Worm (Caenorhabditis elegans): Measurements from ENCODE around the gene mrpl-12.

mrpl-12 gene

DNA sequence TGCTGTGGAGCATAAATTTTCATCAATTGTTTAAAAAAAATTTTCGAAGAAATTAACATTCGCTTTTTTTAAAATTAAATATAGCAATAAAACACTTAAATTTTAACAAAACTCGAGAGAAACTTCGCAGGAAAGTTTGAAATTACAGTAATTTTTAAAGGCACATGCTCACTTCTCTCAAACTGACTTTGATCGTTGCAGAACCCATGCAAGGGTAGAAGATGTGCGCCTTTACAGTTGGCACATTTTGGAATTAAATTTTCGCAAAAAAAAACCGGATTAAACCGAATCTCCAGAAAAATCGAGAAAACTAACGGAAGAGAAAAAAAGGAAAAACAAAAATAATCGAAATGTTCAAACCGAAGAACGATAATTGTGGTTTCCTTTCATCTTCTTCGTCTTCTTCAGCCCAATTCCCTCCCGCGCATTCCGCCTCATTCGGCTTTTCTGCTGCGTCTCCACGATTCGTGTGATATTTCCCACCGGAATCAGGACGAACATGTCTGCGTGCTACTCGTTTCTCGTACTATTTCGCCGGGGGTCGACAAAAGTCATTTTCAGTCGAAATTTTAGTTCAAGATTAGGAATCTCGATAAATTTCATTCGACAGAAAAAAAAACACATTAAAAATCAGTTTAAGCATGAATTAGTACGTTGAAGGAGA, 28.9 kb downstream of the mrpl-12 start (continued):
- TF ChIP-seq nhr-90 (tag; optimal IDR thresholded peaks at IDR 0.05) (no peak), D2030.7 (GFP tag; IDR thresholded peaks at IDR 0.05) (no peak), let-526 (GFP tag; IDR thresholded peaks at IDR 0.05) (no peak), F52B5.7 (tag; optimal IDR thresholded peaks at IDR 0.05) (no peak), Y95B8A.8 (GFP tag; IDR thresholded peaks at IDR 0.05) (no peak), ceh-58 (GFP tag; IDR thresholded peaks at IDR 0.05) (no peak)

DNA sequence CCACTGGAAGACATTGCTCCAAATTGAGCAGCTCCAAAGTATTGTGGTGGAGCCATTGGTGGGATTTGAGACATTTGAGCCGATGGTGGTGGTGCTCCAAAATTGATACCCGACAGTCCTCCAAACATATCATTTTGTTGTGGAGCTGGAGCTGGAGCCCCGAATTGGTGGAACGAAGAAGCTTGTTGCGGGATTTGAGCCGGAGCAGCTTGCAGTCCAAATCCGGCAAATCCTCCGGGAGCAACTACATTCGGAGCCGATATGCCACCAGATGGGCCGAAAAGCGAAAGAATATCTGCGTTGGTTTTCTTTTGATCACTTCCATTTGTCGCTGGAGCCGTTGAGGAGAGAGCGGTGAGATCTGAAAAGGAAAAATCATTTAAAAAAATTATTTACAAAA, 30.5 kb downstream of the mrpl-12 start:
- TF ChIP-seq nhr-90 (tag; optimal IDR thresholded peaks at IDR 0.05) (no peak), Y67H2A.10 (GFP tag; conservative IDR thresholded peaks at IDR 0.05) (no peak), F10E7.11 (tag; optimal IDR thresholded peaks at IDR 0.05) (no peak), nfya-2 (GFP tag; IDR thresholded peaks at IDR 0.05) (no peak), dpff-1 (tag; optimal IDR thresholded peaks at IDR 0.05) (no peak), chd-7 (tag; optimal IDR thresholded peaks at IDR 0.05) (peak; percentile 4), lin-26 (GFP tag; IDR thresholded peaks at IDR 0.05) (peak; percentile 54; the same call in 1 of the 2 replicates), zfh-2 (GFP tag; conservative IDR thresholded peaks at IDR 0.05) (peak; percentile 30; the same call in 1 of the 2 replicates), bed-2 (GFP tag; IDR thresholded peaks at IDR 0.05) (no peak)

DNA sequence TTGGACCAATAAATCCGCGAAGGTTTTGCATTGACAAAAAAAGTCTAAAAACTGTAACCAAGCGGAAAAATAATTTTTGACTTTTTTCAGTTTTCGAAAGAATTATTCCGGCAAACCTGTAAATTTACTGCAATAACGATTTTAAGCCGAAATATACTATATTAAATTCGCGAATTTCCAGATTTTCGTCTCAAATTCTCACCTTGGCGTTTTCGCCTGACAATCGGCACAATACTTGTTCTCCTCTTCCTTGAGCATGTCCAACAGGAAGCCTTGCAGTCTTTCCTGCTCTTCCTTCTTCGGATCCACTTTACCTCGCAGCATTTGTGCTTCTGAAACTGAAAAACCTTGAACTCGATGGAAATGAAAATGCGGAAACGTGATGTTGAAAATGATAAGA, 31.9 kb downstream of the mrpl-12 start, which contains the start of gene smap-1:
Gene smap-1, minus strand, starts transcription at position 338 of the 400 bp plus-strand sequence.
- no peak for TF ChIP-seq mes-4 (tag; optimal IDR thresholded peaks at IDR 0.05)
- no peak for TF ChIP-seq dpff-1 (tag; optimal IDR thresholded peaks at IDR 0.05)
- no peak for TF ChIP-seq Y53G8AR.9 (GFP tag; conservative IDR thresholded peaks at IDR 0.05)
- no peak for TF ChIP-seq B0019.2 (GFP tag; conservative IDR thresholded peaks at IDR 0.05)
- TF ChIP-seq B0261.1 (tag; optimal IDR thresholded peaks at IDR 0.05), result no peak
- no peak for TF ChIP-seq ztf-28 (GFP tag; IDR thresholded peaks at IDR 0.05)
- no peak for TF ChIP-seq F37B4.10 (GFP tag; IDR thresholded peaks at IDR 0.05)
- no peak for TF ChIP-seq D2030.7 (GFP tag; IDR thresholded peaks at IDR 0.05)

DNA sequence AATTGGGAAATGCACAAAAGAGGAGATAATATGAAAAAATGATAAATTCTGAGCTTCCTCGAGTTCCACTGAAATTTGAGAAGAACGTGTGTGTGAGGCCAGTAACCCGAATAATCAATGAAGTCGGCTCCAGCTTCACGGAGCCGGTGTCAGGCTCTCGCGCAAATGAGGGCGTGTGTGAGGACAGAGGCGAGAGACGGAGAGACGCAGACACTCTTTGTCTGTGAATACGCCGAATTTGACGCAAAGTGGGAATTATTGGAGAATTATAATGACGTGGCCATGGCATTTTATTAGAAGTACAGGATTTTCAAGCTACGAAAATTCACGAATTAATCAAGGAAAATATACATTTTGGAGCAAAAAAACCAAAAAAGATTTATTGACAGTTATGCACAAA, 32.3 kb downstream of the mrpl-12 start:
- TF ChIP-seq pbrm-1 (GFP tag; IDR thresholded peaks at IDR 0.05) (peak; percentile 55), tlf-1 (GFP tag; optimal IDR thresholded peaks at IDR 0.05) (no peak), ztf-6 (GFP tag; IDR thresholded peaks at IDR 0.05) (no peak), ceh-58 (GFP tag; IDR thresholded peaks at IDR 0.05) (no peak), snpc-1.3 (tag; optimal IDR thresholded peaks at IDR 0.05; ENCODE audit: insufficient read depth) (no peak), nfyb-1 (GFP tag; IDR thresholded peaks at IDR 0.05) (peak; percentile 39; the same call in 1 of the 2 replicates), B0336.3 (GFP tag; IDR thresholded peaks at IDR 0.05) (no peak; the same call in 1 of the 2 replicates), F57A8.1 (GFP tag; optimal IDR thresholded peaks at IDR 0.05) (no peak), ztf-26 (tag; optimal IDR thresholded peaks at IDR 0.05) (no peak), madf-10 (tag; optimal IDR thresholded peaks at IDR 0.05) (peak; percentile 30), K12H6.12 (tag; optimal IDR thresholded peaks at IDR 0.05) (peak; percentile 53), ztf-18 (tag; optimal IDR thresholded peaks at IDR 0.05) (peak; percentile 27), lin-26 (GFP tag; IDR thresholded peaks at IDR 0.05) (peak; percentile 76), let-607 (tag; optimal IDR thresholded peaks at IDR 0.05) (peak; percentile 65 to 80), rcor-1 (GFP tag; IDR thresholded peaks at IDR 0.05) (0 out of 2 replicates have a peak, but pooled peaks have one; percentile 5), chd-7 (tag; optimal IDR thresholded peaks at IDR 0.05) (peak; percentile 27), mcd-1 (GFP tag; IDR thresholded peaks at IDR 0.05) (peak; percentile 62), hmg-1.2 (GFP tag; IDR thresholded peaks at IDR 0.05) (peak; percentile 42; the same call in 1 of the 2 replicates), ztf-3 (GFP tag; optimal IDR thresholded peaks at IDR 0.05) (no peak), cebp-2 (GFP tag; IDR thresholded peaks at IDR 0.05) (no peak), bed-2 (GFP tag; IDR thresholded peaks at IDR 0.05) (no peak), madf-6 (GFP tag; IDR thresholded peaks at IDR 0.05) (peak; percentile 37), let-526 (GFP tag; IDR thresholded peaks at IDR 0.05) (no peak), hlh-26 (GFP tag; conservative IDR thresholded peaks at IDR 0.05) (no peak), zfh-2 (GFP tag; conservative IDR thresholded peaks at IDR 0.05) (peak; percentile 61), nhr-80 (tag; optimal IDR thresholded peaks at IDR 0.05) (peak; percentile 45), unc-62 (GFP tag; optimal IDR thresholded peaks at IDR 0.05) (no peak), F10E7.11 (tag; optimal IDR thresholded peaks at IDR 0.05) (no peak), Y67H2A.10 (GFP tag; conservative IDR thresholded peaks at IDR 0.05) (no peak), nhr-120 (GFP tag; IDR thresholded peaks at IDR 0.05) (no peak)
